Worm (Caenorhabditis elegans): Measurements from ENCODE around the gene cdkl-1.
A peak's percentile ranks its signal among the peaks of the same experiment; 100 is the strongest.

cdkl-1 gene

ce11 chrV:11087119-11087518 lies 11.6 kb upstream of the cdkl-1 start:
- TF ChIP-seq ceh-28 (tag; optimal IDR thresholded peaks at IDR 0.05) (no peak), vab-7 (GFP tag; IDR thresholded peaks at IDR 0.05) (no peak), jun-1 (tag; optimal IDR thresholded peaks at IDR 0.05) (no peak), nhr-28 (tag; optimal IDR thresholded peaks at IDR 0.05) (peak; percentile 61), aha-1 (tag) (peak; percentile 55), mep-1 (tag; optimal IDR thresholded peaks at IDR 0.05) (no peak), hlh-30 (tag; optimal IDR thresholded peaks at IDR 0.05; ENCODE audit: insufficient read depth) (peak; percentile 4), nhr-48 (tag; optimal IDR thresholded peaks at IDR 0.05) (peak; percentile 0), pqm-1 (tag; optimal IDR thresholded peaks at IDR 0.05) (peak; percentile 54), cey-2 (tag; optimal IDR thresholded peaks at IDR 0.05; ENCODE audit: borderline replicate concordance, insufficient read depth) (peak; percentile 73), F10B5.3 (tag; optimal IDR thresholded peaks at IDR 0.05) (no peak), dmd-6 (GFP tag; IDR thresholded peaks at IDR 0.05) (peak; percentile 58), mdl-1 (tag; optimal IDR thresholded peaks at IDR 0.05) (peak in 1 of 2 experiments; percentile 15), unc-62 (GFP tag; optimal IDR thresholded peaks at IDR 0.05 in 1 of 2) (no peak), unc-62 (tag; optimal IDR thresholded peaks at IDR 0.05) (no peak), rbr-2 (tag; optimal IDR thresholded peaks at IDR 0.05) (no peak), php-3 (GFP tag; IDR thresholded peaks at IDR 0.05) (peak; percentile 33; the same call in 1 of the 2 replicates), ceh-20 (GFP tag; IDR thresholded peaks at IDR 0.05) (peak; percentile 64; the same call in 1 of the 2 replicates), T20F7.1 (GFP tag; optimal IDR thresholded peaks at IDR 0.05) (peak; percentile 25), hif-1 (tag; optimal IDR thresholded peaks at IDR 0.05) (no peak), unc-39 (tag; optimal IDR thresholded peaks at IDR 0.05) (no peak), saeg-2 (GFP tag; IDR thresholded peaks at IDR 0.05) (no peak), tra-1 (GFP tag; IDR thresholded peaks at IDR 0.05) (peak; percentile 74), hlh-11 (tag; optimal IDR thresholded peaks at IDR 0.05) (peak; percentile 36)

ce11 chrV:11087519-11087998 lies 11.1 kb upstream of the cdkl-1 start, which contains the start of gene Y42A5A.1:
Gene Y42A5A.1, plus strand, starts transcription at chrV:11087948.
- TF ChIP-seq hmg-1.1 (GFP tag; IDR thresholded peaks at IDR 0.05) (no peak), daf-16 (GFP tag; optimal IDR thresholded peaks at IDR 0.05) (no peak), daf-16 (tag; optimal IDR thresholded peaks at IDR 0.05) (no peak), rbr-2 (tag; optimal IDR thresholded peaks at IDR 0.05) (no peak), ctbp-1 (GFP tag; IDR thresholded peaks at IDR 0.05) (no peak), madf-5 (GFP tag; IDR thresholded peaks at IDR 0.05) (no peak), mes-2 (tag; optimal IDR thresholded peaks at IDR 0.05; ENCODE audit: poor library complexity, severe bottlenecking) (no peak), unc-130 (GFP tag; optimal IDR thresholded peaks at IDR 0.05) (no peak), lir-3 (tag; optimal IDR thresholded peaks at IDR 0.05) (no peak), pqm-1 (tag; optimal IDR thresholded peaks at IDR 0.05) (no peak)

ce11 chrV:11093163-11094091 lies 5.3 kb upstream of the cdkl-1 start, which contains the start of gene lact-8:
Gene lact-8, minus strand, starts transcription at chrV:11093607.
- TF ChIP-seq aha-1 (tag) (peak; percentile 71), hif-1 (tag; optimal IDR thresholded peaks at IDR 0.05) (no peak)

ce11 chrV:11094698-11095097 lies 4.0 kb upstream of the cdkl-1 start:
- TF ChIP-seq nhr-41 (GFP tag; IDR thresholded peaks at IDR 0.05) (no peak), pha-4 (GFP tag; IDR thresholded peaks at IDR 0.05) (no peak), pha-4 (tag; optimal IDR thresholded peaks at IDR 0.05) (no peak), Y75B8A.6 (GFP tag; IDR thresholded peaks at IDR 0.05) (no peak), nhr-76 (tag; optimal IDR thresholded peaks at IDR 0.05) (no peak), nhr-111 (GFP tag; optimal IDR thresholded peaks at IDR 0.05) (no peak), madf-5 (GFP tag; IDR thresholded peaks at IDR 0.05) (no peak), attf-4 (tag; optimal IDR thresholded peaks at IDR 0.05) (no peak), php-3 (GFP tag; IDR thresholded peaks at IDR 0.05) (no peak), ceh-20 (GFP tag; IDR thresholded peaks at IDR 0.05) (peak; percentile 32; the same call in 1 of the 2 replicates), mxl-2 (GFP tag; conservative IDR thresholded peaks at IDR 0.05) (peak; percentile 83), lin-29 (GFP tag; IDR thresholded peaks at IDR 0.05) (no peak), unc-62 (GFP tag; optimal IDR thresholded peaks at IDR 0.05 in 1 of 2) (peak in 1 of 2 experiments; percentile 73), unc-62 (tag; optimal IDR thresholded peaks at IDR 0.05) (no peak), lin-1 (GFP tag; IDR thresholded peaks at IDR 0.05) (no peak), dmd-6 (GFP tag; IDR thresholded peaks at IDR 0.05) (peak; percentile 60), zag-1 (tag; optimal IDR thresholded peaks at IDR 0.05) (no peak), egl-43 (GFP tag; IDR thresholded peaks at IDR 0.05) (no peak)
